Fruit fly (Drosophila melanogaster): ENCODE measurements around the gene gnu.

Gene gnu

DNA sequence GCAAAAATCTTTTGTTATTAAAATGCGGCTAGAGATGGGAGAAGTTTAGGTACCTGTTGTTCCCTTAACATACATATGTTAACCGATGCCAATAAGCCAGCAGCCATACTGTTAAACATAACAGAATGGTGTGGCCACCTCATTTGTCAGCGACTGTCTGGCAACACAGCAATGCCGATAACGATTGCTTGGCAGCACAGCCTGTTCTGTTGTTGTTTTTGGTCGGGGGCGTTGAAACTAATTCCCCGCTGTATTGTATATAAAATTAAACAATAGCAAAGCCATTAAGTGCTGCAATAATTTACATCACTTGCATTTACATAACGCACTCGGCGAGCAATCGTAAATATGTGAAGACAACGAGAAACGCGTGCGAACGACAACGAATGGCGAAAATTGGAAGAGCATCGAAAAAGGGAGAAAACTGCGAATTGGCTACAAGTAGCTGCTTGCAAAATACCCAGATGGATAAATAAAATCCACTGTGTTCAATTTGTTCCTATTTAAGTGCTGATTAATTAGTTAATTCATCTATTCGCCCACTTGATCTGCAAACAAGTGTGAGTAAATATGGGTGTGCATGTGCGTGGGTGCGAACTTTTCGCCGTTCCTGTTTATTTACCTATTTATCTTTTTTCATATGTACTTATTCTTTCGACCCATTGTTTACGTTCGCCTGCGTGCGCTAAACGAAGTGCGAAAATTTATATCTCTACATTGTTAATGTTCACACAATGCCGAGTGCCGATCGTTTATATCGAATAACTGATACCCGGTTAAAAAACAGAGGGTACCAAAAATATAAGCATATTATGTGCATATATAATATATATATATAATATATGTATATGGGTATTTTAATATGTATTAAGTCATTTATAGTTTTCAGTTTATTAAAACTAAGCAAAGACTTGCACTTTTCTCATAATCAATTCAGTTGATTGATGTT, 41.0 kb downstream of the gnu start, which contains the start of the genes Tsen34 and Mgat4a (continued):
- TF ChIP-seq Gug (GFP tag; IDR thresholded peaks at IDR 0.05) (no peak), chif (GFP tag; optimal IDR thresholded peaks at IDR 0.05) (peak in 1 of 2 experiments; percentile 28), CG11093 (GFP tag; IDR thresholded peaks at IDR 0.05) (no peak), yki (optimal IDR thresholded peaks at IDR 0.05) (no peak), CG43689 (GFP tag; IDR thresholded peaks at IDR 0.05) (no peak), CG12155 (GFP tag; optimal IDR thresholded peaks at IDR 0.05) (no peak), CG7987 (GFP tag; optimal IDR thresholded peaks at IDR 0.05) (peak; percentile 71), Hr78 (GFP tag; optimal IDR thresholded peaks at IDR 0.05) (no peak), CG30403 (GFP tag; optimal IDR thresholded peaks at IDR 0.05) (no peak), trh (GFP tag; optimal IDR thresholded peaks at IDR 0.05) (no peak), Camta (GFP tag; optimal IDR thresholded peaks at IDR 0.05) (peak; percentile 26), Atf-2 (GFP tag; optimal IDR thresholded peaks at IDR 0.05) (no peak), lmd (GFP tag; IDR thresholded peaks at IDR 0.05) (no peak), Jarid2 (GFP tag; optimal IDR thresholded peaks at IDR 0.05) (no peak), ash1 (GFP tag; optimal IDR thresholded peaks at IDR 0.05) (peak; percentile 59), pb (GFP tag; optimal IDR thresholded peaks at IDR 0.05) (no peak), CG9797 (GFP tag; optimal IDR thresholded peaks at IDR 0.05) (peak; percentile 50), sim (GFP tag; IDR thresholded peaks at IDR 0.05) (no peak), CG1647 (GFP tag; optimal IDR thresholded peaks at IDR 0.05) (peak; percentile 57), CG42726 (GFP tag; IDR thresholded peaks at IDR 0.05; ENCODE audit: partially characterized antibody) (no peak), CG3995 (GFP tag; optimal IDR thresholded peaks at IDR 0.05) (peak; percentile 18), pnt (GFP tag; optimal IDR thresholded peaks at IDR 0.05) (no peak), CG16813 (GFP tag; IDR thresholded peaks at IDR 0.05; ENCODE audit: partially characterized antibody) (peak; percentile 50; the same call in 2 of the 3 replicates), Dip3 (GFP tag; optimal IDR thresholded peaks at IDR 0.05) (peak; percentile 3), ERR (GFP tag; optimal IDR thresholded peaks at IDR 0.05) (no peak), nom (GFP tag; optimal IDR thresholded peaks at IDR 0.05) (no peak), Sry-β (GFP tag; optimal IDR thresholded peaks at IDR 0.05) (peak; percentile 4), Blimp-1 (GFP tag; optimal IDR thresholded peaks at IDR 0.05) (no peak), Meics (GFP tag; optimal IDR thresholded peaks at IDR 0.05) (peak; percentile 68), CG15269 (tag; optimal IDR thresholded peaks at IDR 0.05) (no peak), crp (GFP tag; optimal IDR thresholded peaks at IDR 0.05) (peak in 1 of 2 experiments; percentile 39), sens-2 (GFP tag; IDR thresholded peaks at IDR 0.05) (no peak), ac (GFP tag; optimal IDR thresholded peaks at IDR 0.05) (no peak), NC2β (GFP tag; optimal IDR thresholded peaks at IDR 0.05) (peak; percentile 9), Atf3 (GFP tag; optimal IDR thresholded peaks at IDR 0.05) (no peak), bcd (GFP tag; optimal IDR thresholded peaks at IDR 0.05) (no peak), Xrp1 (GFP tag; IDR thresholded peaks at IDR 0.05) (peak; percentile 54), CG17912 (GFP tag; optimal IDR thresholded peaks at IDR 0.05) (peak; percentile 56), Hmx (GFP tag; optimal IDR thresholded peaks at IDR 0.05) (no peak), CG12104 (GFP tag; optimal IDR thresholded peaks at IDR 0.05) (peak; percentile 33), MESR4 (GFP tag; optimal IDR thresholded peaks at IDR 0.05) (peak; percentile 84), Lpt (GFP tag; optimal IDR thresholded peaks at IDR 0.05) (no peak), CG15514 (GFP tag; optimal IDR thresholded peaks at IDR 0.05) (peak; percentile 46), chn (GFP tag; optimal IDR thresholded peaks at IDR 0.05) (no peak), CG11723 (GFP tag; optimal IDR thresholded peaks at IDR 0.05) (no peak), Dbx (GFP tag; IDR thresholded peaks at IDR 0.05) (peak; percentile 88), otp (GFP tag; IDR thresholded peaks at IDR 0.05) (peak; percentile 8; the same call in 1 of the 3 replicates), MTF-1 (GFP tag; optimal IDR thresholded peaks at IDR 0.05; ENCODE audit: borderline replicate concordance) (peak; percentile 50), CG6254 (GFP tag; optimal IDR thresholded peaks at IDR 0.05) (no peak)

Data from whole organism, embryonic.